Worm (Caenorhabditis elegans): ENCODE measurements around the gene Y67D8C.22.

The Y67D8C.22 gene

ce11 chrIV:3069619-3070260 lies 6.4 kb downstream of the Y67D8C.22 start, which contains the start of gene cpg-9:
Gene cpg-9, minus strand, starts transcription at chrIV:3070210.
- TF ChIP-seq let-526 (GFP tag; IDR thresholded peaks at IDR 0.05) (no peak), lsy-27 (tag; optimal IDR thresholded peaks at IDR 0.05; ENCODE audit: borderline replicate concordance, insufficient read depth) (no peak), him-1 (tag; optimal IDR thresholded peaks at IDR 0.05) (no peak), B0261.1 (tag; optimal IDR thresholded peaks at IDR 0.05) (no peak), egl-18 (GFP tag; IDR thresholded peaks at IDR 0.05) (no peak), dox-1 (GFP tag; IDR thresholded peaks at IDR 0.05) (no peak), ama-1 (optimal IDR thresholded peaks at IDR 0.05) (no peak), ama-1 (GFP tag; optimal IDR thresholded peaks at IDR 0.05) (no peak), egl-44 (GFP tag; IDR thresholded peaks at IDR 0.05) (no peak), ztf-26 (tag; optimal IDR thresholded peaks at IDR 0.05) (no peak), Y79H2A.3 (GFP tag; conservative IDR thresholded peaks at IDR 0.05) (no peak), aptf-3 (GFP tag; IDR thresholded peaks at IDR 0.05) (no peak), Y56A3A.18 (GFP tag; IDR thresholded peaks at IDR 0.05) (no peak)

ce11 chrIV:3066834-3067233 lies 9.3 kb downstream of the Y67D8C.22 start, which contains the start of gene Y67D8C.7:
Gene Y67D8C.7, minus strand, starts transcription at chrIV:3066934.
- no peak for TF ChIP-seq K11D2.4 (GFP tag; IDR thresholded peaks at IDR 0.05)
- TF ChIP-seq nhr-27 (tag; optimal IDR thresholded peaks at IDR 0.05): no peak
- TF ChIP-seq tbx-9 (tag; optimal IDR thresholded peaks at IDR 0.05; ENCODE audit: borderline replicate concordance): no peak
- TF ChIP-seq Y95B8A.8 (GFP tag; IDR thresholded peaks at IDR 0.05): no peak
- no peak for TF ChIP-seq Y56A3A.18 (GFP tag; IDR thresholded peaks at IDR 0.05)

ce11 chrIV:3062936-3063439 lies 13.1 kb downstream of the Y67D8C.22 start, which contains the start of gene Y67D8C.6:
Gene Y67D8C.6, minus strand, starts transcription at chrIV:3063389.
- TF ChIP-seq ztf-25 (GFP tag; IDR thresholded peaks at IDR 0.05) (no peak), egrh-3 (GFP tag; IDR thresholded peaks at IDR 0.05) (peak; percentile 72; the same call in 1 of the 2 replicates), somi-1 (GFP tag; optimal IDR thresholded peaks at IDR 0.05) (no peak), mcd-1 (GFP tag; IDR thresholded peaks at IDR 0.05) (0 out of 2 replicates have a peak, but pooled peaks have one; percentile 19), zfh-2 (GFP tag; conservative IDR thresholded peaks at IDR 0.05) (peak; percentile 84)

- TF ChIP-seq attf-3 (GFP tag; conservative IDR thresholded peaks at IDR 0.05): peak; percentile 55; the same call in 1 of the 2 replicates
- TF ChIP-seq nfya-1 (tag; optimal IDR thresholded peaks at IDR 0.05; ENCODE audit: borderline replicate concordance, insufficient read depth): no peak
- peak; percentile 70 for TF ChIP-seq D2030.7 (GFP tag; IDR thresholded peaks at IDR 0.05)
- TF ChIP-seq ztf-28 (GFP tag; IDR thresholded peaks at IDR 0.05): 0 out of 2 replicates have a peak, but pooled peaks have one; percentile 57
- no peak for TF ChIP-seq F39B2.1 (GFP tag; IDR thresholded peaks at IDR 0.05)
- no peak for TF ChIP-seq attf-6 (GFP tag; IDR thresholded peaks at IDR 0.05)
- peak; percentile 83 for TF ChIP-seq F33H1.4 (GFP tag; IDR thresholded peaks at IDR 0.05)
- peak; percentile 35 for TF ChIP-seq efl-1 (GFP tag; optimal IDR thresholded peaks at IDR 0.05)
- peak; percentile 90 for TF ChIP-seq lsl-1 (GFP tag; optimal IDR thresholded peaks at IDR 0.05)
- peak; percentile 55 for TF ChIP-seq xnd-1 (tag; optimal IDR thresholded peaks at IDR 0.05)
- TF ChIP-seq F22D6.2 (tag; optimal IDR thresholded peaks at IDR 0.05): no peak
- peak; percentile 68; the same call in 1 of the 2 replicates for TF ChIP-seq ceh-100 (GFP tag; IDR thresholded peaks at IDR 0.05)
- peak; percentile 82 for TF ChIP-seq ceh-91 (GFP tag; IDR thresholded peaks at IDR 0.05)
- TF ChIP-seq madf-6 (GFP tag; IDR thresholded peaks at IDR 0.05): peak; percentile 86
- TF ChIP-seq aptf-2 (GFP tag; conservative IDR thresholded peaks at IDR 0.05): no peak
- TF ChIP-seq mcd-1 (GFP tag; IDR thresholded peaks at IDR 0.05): peak; percentile 87
- TF ChIP-seq F57A8.1 (GFP tag; optimal IDR thresholded peaks at IDR 0.05): no peak
- peak; percentile 28 for TF ChIP-seq F49E8.2 (tag; optimal IDR thresholded peaks at IDR 0.05; ENCODE audit: insufficient read depth)
Measured at ce11 chrIV:3055848-3056247, 20.3 kb downstream of the Y67D8C.22 start.
